Fruit fly (Drosophila melanogaster) whole organism, embryonic: ENCODE measurements around the gene Rpp14a.
A peak's percentile ranks its signal among the peaks of the same experiment; 100 is the strongest.

Experiments used
- Abd-B ChIP-seq: fragments of 200-800 bp; sonication (Bioruptor generic); optimal IDR thresholded peaks from 2 replicates; lab custom pipeline; 2018; ENCODE audit warnings: missing biosample characterization, mild to moderate bottlenecking, missing genetic modification characterization, moderate library complexity
- CG10462 ChIP-seq: fragments of 200-800 bp; sonication (Bioruptor generic); optimal IDR thresholded peaks from 2 replicates; lab custom pipeline; 2016; ENCODE audit warnings: missing biosample characterization, missing genetic modification characterization
- CG11093 ChIP-seq: fragments of 200-800 bp; sonication (Bioruptor generic); IDR thresholded peaks from 3 replicates; pipeline ENCODE4 v1.3.6; 2022; ENCODE audit warnings: missing biosample characterization, missing genetic modification characterization
- CG12236 ChIP-seq: fragments of 200-800 bp; sonication (Bioruptor generic); optimal IDR thresholded peaks from 2 replicates; lab custom pipeline; 2016; ENCODE audit warnings: missing biosample characterization, missing genetic modification characterization
- CG12769 ChIP-seq: fragments of 200-800 bp; sonication (Bioruptor generic); optimal IDR thresholded peaks from 2 replicates; lab custom pipeline; 2019; ENCODE audit warnings: missing biosample characterization, mild to moderate bottlenecking, missing genetic modification characterization, moderate library complexity
- CG13287 ChIP-seq: fragments of 200-800 bp; sonication (Bioruptor generic); IDR thresholded peaks from 2 replicates; pipeline ENCODE4 v1.3.6; 2022; ENCODE audit warnings: missing biosample characterization, missing genetic modification characterization; ENCODE audit not compliant: partially characterized antibody
- CG13775 ChIP-seq: fragments of 200-800 bp; sonication (Bioruptor generic); optimal IDR thresholded peaks from 3 replicates; lab custom pipeline; 2017; ENCODE audit warnings: missing biosample characterization, mild to moderate bottlenecking, missing genetic modification characterization
- CG14710 ChIP-seq: fragments of 200-800 bp; sonication (Bioruptor generic); optimal IDR thresholded peaks from 3 replicates; lab custom pipeline; 2019; ENCODE audit warnings: missing biosample characterization, mild to moderate bottlenecking, missing genetic modification characterization, moderate library complexity
- CG17612 ChIP-seq: fragments of 200-800 bp; sonication (Bioruptor generic); IDR thresholded peaks from 2 replicates; pipeline ENCODE4 v1.3.6; 2022; ENCODE audit warnings: missing biosample characterization, missing genetic modification characterization
- CG3407 ChIP-seq: fragments of 200-800 bp; sonication (Bioruptor generic); optimal IDR thresholded peaks from 2 replicates; lab custom pipeline; 2018; ENCODE audit warnings: missing biosample characterization, mild to moderate bottlenecking, missing genetic modification characterization
- CG5180 ChIP-seq: fragments of 200-800 bp; sonication (Bioruptor generic); optimal IDR thresholded peaks from 3 replicates; lab custom pipeline; 2017; ENCODE audit warnings: missing biosample characterization, missing genetic modification characterization, mild to moderate bottlenecking, moderate library complexity, missing genetic modification reagents
- CG6813 ChIP-seq: fragments of 200-800 bp; sonication (Bioruptor generic); optimal IDR thresholded peaks from 2 replicates; lab custom pipeline; 2017; ENCODE audit warnings: missing biosample characterization, missing genetic modification characterization, mild to moderate bottlenecking, moderate library complexity, missing genetic modification reagents
- CG6854 ChIP-seq: fragments of 200-800 bp; sonication (Bioruptor generic); optimal IDR thresholded peaks from 3 replicates; lab custom pipeline; 2017; ENCODE audit warnings: missing biosample characterization, mild to moderate bottlenecking, missing genetic modification characterization
- CG8290 ChIP-seq, 3 experiments: fragments of 200-800 bp; sonication (Bioruptor generic); optimal IDR thresholded peaks; 2 replicates each; lab custom pipeline; 2016 to 2019; ENCODE audit warnings: missing biosample characterization in 3 of 3, missing genetic modification characterization in 3 of 3, mild to moderate bottlenecking in 2 of 3, moderate library complexity in 1 of 3
- Dip3 ChIP-seq: fragments of 200-800 bp; sonication (Bioruptor generic); optimal IDR thresholded peaks from 3 replicates; lab custom pipeline; 2016; ENCODE audit warnings: missing biosample characterization, missing genetic modification characterization
- Drgx ChIP-seq: fragments of 200-800 bp; sonication (Bioruptor generic); IDR thresholded peaks from 2 replicates; pipeline ENCODE4 v1.3.6; 2022; ENCODE audit warnings: missing biosample characterization, missing genetic modification characterization
- Ets65A ChIP-seq: fragments of 200-800 bp; sonication (Bioruptor generic); peaks from one replicate; lab custom pipeline; 2016; ENCODE audit warnings: missing biosample characterization, missing genetic modification characterization
- H15 ChIP-seq: fragments of 200-800 bp; sonication (Bioruptor generic); IDR thresholded peaks from 3 replicates; pipeline ENCODE4 v1.3.6; 2022; ENCODE audit warnings: missing biosample characterization, missing genetic modification characterization
- H2.0 ChIP-seq: fragments of 200-800 bp; sonication (Bioruptor generic); IDR thresholded peaks from 2 replicates; pipeline ENCODE4 v1.3.6; 2022; ENCODE audit warnings: missing biosample characterization, missing genetic modification characterization
- Hr3 ChIP-seq: fragments of 200-800 bp; sonication (Bioruptor generic); optimal IDR thresholded peaks from 3 replicates; lab custom pipeline; 2016; ENCODE audit warnings: missing biosample characterization, missing genetic modification characterization
- Hr78 ChIP-seq, 2 experiments: fragments of 200-800 bp in 1 of 2; fragments of >200 bp in 1 of 2; sonication (Bioruptor generic) in 1 of 2; optimal IDR thresholded peaks; 2 replicates each; lab custom pipeline; 2017 to 2019; ENCODE audit warnings: missing biosample characterization in 2 of 2, missing genetic modification characterization in 2 of 2, mild to moderate bottlenecking in 1 of 2, moderate library complexity in 1 of 2
- Kr ChIP-seq: fragments of 200-800 bp; sonication (Bioruptor generic); optimal IDR thresholded peaks from 2 replicates; lab custom pipeline; 2017; ENCODE audit warnings: missing biosample characterization, mild to moderate bottlenecking, missing genetic modification characterization
- Lpt ChIP-seq: fragments of >200 bp; optimal IDR thresholded peaks from 2 replicates; lab custom pipeline; 2018; ENCODE audit warnings: missing biosample characterization, missing genetic modification characterization
- Med ChIP-seq: fragments of 200-800 bp; sonication (Bioruptor generic); peaks from one replicate; lab custom pipeline; 2016; ENCODE audit warnings: missing biosample characterization, missing genetic modification characterization, mild to moderate bottlenecking, inconsistent platforms, moderate library complexity
- Side ChIP-seq: fragments of 200-800 bp; sonication (Bioruptor generic); optimal IDR thresholded peaks from 2 replicates; lab custom pipeline; 2016; ENCODE audit warnings: missing biosample characterization, missing genetic modification characterization
- Tbp ChIP-seq: fragments of >200 bp; optimal IDR thresholded peaks from 2 replicates; lab custom pipeline; 2018; ENCODE audit warnings: missing biosample characterization, missing genetic modification characterization
- Xrp1 ChIP-seq: fragments of 200-800 bp; sonication (Bioruptor generic); IDR thresholded peaks from 2 replicates; pipeline ENCODE4 v1.3.6; 2022; ENCODE audit warnings: missing biosample characterization, missing genetic modification characterization
- amos ChIP-seq: fragments of 200-800 bp; sonication (Bioruptor generic); IDR thresholded peaks from 2 replicates; pipeline ENCODE4 v1.3.6; 2022; ENCODE audit warnings: missing biosample characterization, missing genetic modification characterization; ENCODE audit not compliant: partially characterized antibody
- danr ChIP-seq: fragments of 200-800 bp; sonication (Bioruptor generic); IDR thresholded peaks from 2 replicates; pipeline ENCODE4 v1.3.6; 2022; ENCODE audit warnings: missing biosample characterization, missing genetic modification characterization
- fu2 ChIP-seq: fragments of 200-800 bp; sonication (Bioruptor generic); optimal IDR thresholded peaks from 2 replicates; lab custom pipeline; 2016; ENCODE audit warnings: missing biosample characterization, missing genetic modification characterization
- gcm2 ChIP-seq: fragments of 200-800 bp; sonication (Bioruptor generic); optimal IDR thresholded peaks from 2 replicates; lab custom pipeline; 2016; ENCODE audit warnings: missing biosample characterization, missing genetic modification characterization
- gsb-n ChIP-seq: fragments of 200-800 bp; sonication (Bioruptor generic); optimal IDR thresholded peaks from 3 replicates; lab custom pipeline; 2018; ENCODE audit warnings: missing biosample characterization, mild to moderate bottlenecking, missing genetic modification characterization
- hth ChIP-seq: fragments of >200 bp; optimal IDR thresholded peaks from 2 replicates; lab custom pipeline; 2017; ENCODE audit warnings: inconsistent platforms
- lmd ChIP-seq: fragments of 200-800 bp; sonication (Bioruptor generic); IDR thresholded peaks from 2 replicates; pipeline ENCODE4 v1.3.6; 2022; ENCODE audit warnings: missing biosample characterization, missing genetic modification characterization
- nerfin-2 ChIP-seq: fragments of 200-800 bp; sonication (Bioruptor generic); IDR thresholded peaks from 2 replicates; pipeline ENCODE4 v1.3.6; 2022; ENCODE audit warnings: missing biosample characterization, missing genetic modification characterization; ENCODE audit not compliant: partially characterized antibody
- org-1 ChIP-seq: fragments of 200-800 bp; sonication (Bioruptor generic); optimal IDR thresholded peaks from 2 replicates; lab custom pipeline; 2017; ENCODE audit warnings: missing biosample characterization, missing genetic modification characterization
- pnt ChIP-seq: fragments of 200-800 bp; sonication (Bioruptor generic); optimal IDR thresholded peaks from 3 replicates; lab custom pipeline; 2016; ENCODE audit warnings: missing biosample characterization, missing genetic modification characterization
- ranshi ChIP-seq: fragments of 200-800 bp; sonication (Bioruptor generic); IDR thresholded peaks from 2 replicates; pipeline ENCODE4 v1.3.6; 2022; ENCODE audit warnings: missing biosample characterization, missing genetic modification characterization
- row ChIP-seq: fragments of 200-800 bp; sonication (Bioruptor generic); IDR thresholded peaks from 3 replicates; pipeline ENCODE4 v1.3.6; 2022; ENCODE audit warnings: missing biosample characterization, missing genetic modification characterization
- scrt ChIP-seq: fragments of 200-800 bp; sonication (Bioruptor generic); optimal IDR thresholded peaks from 2 replicates; lab custom pipeline; 2018; ENCODE audit warnings: missing biosample characterization, mild to moderate bottlenecking, missing genetic modification characterization, moderate library complexity
- sens ChIP-seq: fragments of 200-800 bp; sonication (Bioruptor generic); peaks from one replicate; lab custom pipeline; 2016; ENCODE audit warnings: missing biosample characterization, missing genetic modification characterization
- sens-2 ChIP-seq: fragments of 200-800 bp; sonication (Bioruptor generic); IDR thresholded peaks from 2 replicates; pipeline ENCODE4 v1.3.6; 2022; ENCODE audit warnings: missing biosample characterization, missing genetic modification characterization
- sim ChIP-seq: fragments of 200-800 bp; sonication (Bioruptor generic); IDR thresholded peaks from 2 replicates; pipeline ENCODE4 v1.3.6; 2022; ENCODE audit warnings: missing biosample characterization, missing genetic modification characterization
- slbo ChIP-seq: fragments of 200-800 bp; sonication (Bioruptor generic); IDR thresholded peaks from 2 replicates; pipeline ENCODE4 v1.3.6; 2022; ENCODE audit warnings: missing biosample characterization, missing genetic modification characterization
- stwl ChIP-seq: fragments of 200-800 bp; sonication (Bioruptor generic); optimal IDR thresholded peaks from 3 replicates; lab custom pipeline; 2018; ENCODE audit warnings: missing biosample characterization, mild to moderate bottlenecking, missing genetic modification characterization, moderate library complexity
- trh ChIP-seq: fragments of 200-800 bp; sonication (Bioruptor generic); optimal IDR thresholded peaks from 2 replicates; lab custom pipeline; 2016; ENCODE audit warnings: missing biosample characterization, missing genetic modification characterization
- ttk ChIP-seq: fragments of 200-800 bp; sonication (Bioruptor generic); IDR thresholded peaks from 2 replicates; pipeline ENCODE4 v2.1.2; 2022; ENCODE audit warnings: missing biosample characterization, missing genetic modification characterization
- zfh2 ChIP-seq: fragments of 200-800 bp; sonication (Bioruptor generic); optimal IDR thresholded peaks from 2 replicates; lab custom pipeline; 2016; ENCODE audit warnings: missing biosample characterization, missing genetic modification characterization

Gene Rpp14a

dm6 chr3R:30066004-30066403, 9.3 kb downstream of the Rpp14a start:
- TF ChIP-seq Med (GFP tag; lab: Kevin White, UChicago) (peak; percentile 23), H2.0 (GFP tag; lab: Robert Waterston, UW) (no peak), CG13287 (GFP tag; lab: Robert Waterston, UW) (no peak), CG12769 (tag; lab: Kevin White, UChicago) (peak; percentile 33), Ets65A (GFP tag; lab: Kevin White, UChicago) (peak; percentile 3)
- TF ChIP-seq, all 482 proteins: peak for 3

- TF ChIP-seq scrt (no peak), sim (no peak), CG11093 (GFP tag; lab: Robert Waterston, UW) (no peak), CG8290 (GFP tag; optimal IDR thresholded peaks at IDR 0.05; lab: Kevin White, UChicago) (peak; percentile 64), CG8290 (tag; optimal IDR thresholded peaks at IDR 0.05; lab: Kevin White, UChicago) (peak in 1 of 2 experiments; percentile 27), CG17612 (GFP tag; lab: Robert Waterston, UW) (peak; percentile 70)
Observed at dm6 chr3R:30070198-30070597, 13.5 kb downstream of the Rpp14a start.

DNA sequence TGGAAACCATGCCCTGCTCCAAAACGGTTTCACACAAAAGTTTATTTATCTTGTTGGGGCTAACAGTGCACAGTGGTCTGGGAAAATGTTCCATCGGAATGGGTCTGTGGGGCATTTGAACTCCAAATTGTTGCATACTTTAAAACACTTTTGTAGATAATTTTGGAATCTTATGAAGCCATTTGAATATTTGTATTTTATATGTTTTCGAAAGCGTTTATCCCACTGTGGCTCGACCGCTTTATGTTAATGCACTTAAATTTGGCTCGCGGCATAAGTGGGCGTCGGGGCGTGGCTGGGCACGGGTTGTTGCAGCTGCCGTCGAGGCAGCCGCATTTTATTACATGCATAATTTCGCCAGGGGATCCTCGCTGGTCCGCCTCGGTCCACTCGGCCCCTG, 15.2 kb downstream of the Rpp14a start:
- TF ChIP-seq danr (0 out of 2 replicates have a peak, but pooled peaks have one; percentile 23), Side (GFP tag; lab: Kevin White, UChicago) (no peak), zfh2 (GFP tag; lab: Kevin White, UChicago) (no peak), Xrp1 (GFP tag; lab: Robert Waterston, UW) (0 out of 2 replicates have a peak, but pooled peaks have one; percentile 18), sens (peak; percentile 59), row (GFP tag; lab: Robert Waterston, UW) (0 out of 3 replicates have a peak, but pooled peaks have one; percentile 7), slbo (peak; percentile 22; the same call in 1 of the 2 replicates), stwl (tag; lab: Kevin White, UChicago) (no peak), lmd (no peak), Dip3 (GFP tag; lab: Kevin White, UChicago) (no peak), CG5180 (GFP tag; lab: Kevin White, UChicago) (no peak), amos (GFP tag; lab: Robert Waterston, UW) (no peak), CG6854 (GFP tag; lab: Kevin White, UChicago) (no peak), gsb-n (tag; lab: Kevin White, UChicago) (no peak), trh (no peak), Lpt (no peak), ttk (GFP tag; lab: Robert Waterston, UW) (no peak), H15 (GFP tag; lab: Robert Waterston, UW) (no peak), CG3407 (no peak), Kr (GFP tag; lab: Kevin White, UChicago) (no peak), CG6813 (GFP tag; lab: Kevin White, UChicago) (no peak), Abd-B (GFP tag; lab: Kevin White, UChicago) (no peak), org-1 (no peak), pnt (GFP tag; lab: Kevin White, UChicago) (no peak), Tbp (GFP tag; lab: Kevin White, UChicago) (no peak), ranshi (GFP tag; lab: Robert Waterston, UW) (0 out of 2 replicates have a peak, but pooled peaks have one; percentile 18), CG12236 (GFP tag; lab: Kevin White, UChicago) (no peak), hth (no peak), nerfin-2 (GFP tag; lab: Robert Waterston, UW) (no peak), fu2 (GFP tag; lab: Kevin White, UChicago) (no peak), Drgx (GFP tag; lab: Robert Waterston, UW) (peak; percentile 51; the same call in 1 of the 2 replicates), CG13775 (no peak), Hr78 (GFP tag; optimal IDR thresholded peaks at IDR 0.05; lab: Kevin White, UChicago) (no peak), CG8290 (GFP tag; optimal IDR thresholded peaks at IDR 0.05; lab: Kevin White, UChicago) (peak; percentile 10), CG8290 (tag; optimal IDR thresholded peaks at IDR 0.05; lab: Kevin White, UChicago) (peak; percentile 16 to 18), Ets65A (GFP tag; lab: Kevin White, UChicago) (peak; percentile 86), sens-2 (GFP tag; lab: Robert Waterston, UW) (no peak), CG14710 (tag; lab: Kevin White, UChicago) (no peak), gcm2 (GFP tag; lab: Kevin White, UChicago) (no peak), CG10462 (GFP tag; lab: Kevin White, UChicago) (no peak), Hr3 (GFP tag; lab: Kevin White, UChicago) (no peak)
